Fruit fly (Drosophila melanogaster) whole organism, embryonic: ENCODE data around the gene CG9270.

Source experiments
- Abd-B ChIP-seq: fragments of 200-800 bp; sonication (Bioruptor generic); optimal IDR thresholded peaks from 2 replicates; lab custom pipeline; 2018; ENCODE audit warnings: missing biosample characterization, mild to moderate bottlenecking, missing genetic modification characterization, moderate library complexity
- CG10209 ChIP-seq: fragments of 200-800 bp; sonication (Bioruptor generic); optimal IDR thresholded peaks from 3 replicates; lab custom pipeline; 2017; ENCODE audit warnings: missing biosample characterization, mild to moderate bottlenecking, missing genetic modification characterization, missing genetic modification reagents
- CG1024 ChIP-seq: fragments of 200-800 bp; sonication (Bioruptor generic); IDR thresholded peaks from 2 replicates; pipeline ENCODE4 v1.3.6; 2022; ENCODE audit warnings: missing biosample characterization, missing genetic modification characterization
- CG11696 ChIP-seq: fragments of 200-800 bp; sonication (Bioruptor generic); IDR thresholded peaks from 2 replicates; pipeline ENCODE4 v1.3.6; 2022; ENCODE audit warnings: missing biosample characterization, missing genetic modification characterization
- CG12219 ChIP-seq: fragments of 200-800 bp; sonication (Bioruptor generic); optimal IDR thresholded peaks from 3 replicates; lab custom pipeline; 2018; ENCODE audit warnings: missing biosample characterization, mild to moderate bottlenecking, missing genetic modification characterization
- CG12391 ChIP-seq: fragments of 200-800 bp; sonication (Bioruptor generic); optimal IDR thresholded peaks from 3 replicates; lab custom pipeline; 2018; ENCODE audit warnings: missing biosample characterization, mild to moderate bottlenecking, missing genetic modification characterization, moderate library complexity
- CG12744 ChIP-seq: fragments of 200-800 bp; sonication (Bioruptor generic); optimal IDR thresholded peaks from 2 replicates; lab custom pipeline; 2016; ENCODE audit warnings: missing biosample characterization, missing genetic modification characterization
- CG13287 ChIP-seq: fragments of 200-800 bp; sonication (Bioruptor generic); IDR thresholded peaks from 2 replicates; pipeline ENCODE4 v1.3.6; 2022; ENCODE audit warnings: missing biosample characterization, missing genetic modification characterization; ENCODE audit not compliant: partially characterized antibody
- CG15514 ChIP-seq: fragments of 200-800 bp; sonication (Bioruptor generic); optimal IDR thresholded peaks from 3 replicates; lab custom pipeline; 2017; ENCODE audit warnings: missing biosample characterization, missing genetic modification characterization, mild to moderate bottlenecking, moderate library complexity, missing genetic modification reagents
- CG15601 ChIP-seq: fragments of 200-800 bp; sonication (Bioruptor generic); optimal IDR thresholded peaks from 3 replicates; lab custom pipeline; 2019; ENCODE audit warnings: missing biosample characterization, mild to moderate bottlenecking, missing genetic modification characterization, moderate library complexity
- CG17385 ChIP-seq: fragments of 200-800 bp; sonication (Bioruptor generic); optimal IDR thresholded peaks from 3 replicates; lab custom pipeline; 2018; ENCODE audit warnings: missing biosample characterization, mild to moderate bottlenecking, missing genetic modification characterization
- CG30403 ChIP-seq: fragments of 200-800 bp; sonication (Bioruptor generic); optimal IDR thresholded peaks from 3 replicates; lab custom pipeline; 2016; ENCODE audit warnings: missing biosample characterization, missing genetic modification characterization
- CG34422 ChIP-seq: fragments of 200-800 bp; sonication (Bioruptor generic); IDR thresholded peaks from 3 replicates; pipeline ENCODE4 v1.3.6; 2022; ENCODE audit warnings: missing biosample characterization, missing genetic modification characterization
- CG4424 ChIP-seq: fragments of 200-800 bp; sonication (Bioruptor generic); optimal IDR thresholded peaks from 3 replicates; lab custom pipeline; 2016; ENCODE audit warnings: missing biosample characterization, missing genetic modification characterization
- CG4820 ChIP-seq: fragments of 200-800 bp; sonication (Bioruptor generic); optimal IDR thresholded peaks from 3 replicates; lab custom pipeline; 2016; ENCODE audit warnings: missing biosample characterization, missing genetic modification characterization
- CG6654 ChIP-seq: fragments of 200-800 bp; sonication (Bioruptor generic); optimal IDR thresholded peaks from 2 replicates; lab custom pipeline; 2017; ENCODE audit warnings: missing biosample characterization, mild to moderate bottlenecking, missing genetic modification characterization
- CG7556 ChIP-seq: fragments of 200-800 bp; sonication (Bioruptor generic); optimal IDR thresholded peaks from 2 replicates; lab custom pipeline; 2017; ENCODE audit warnings: missing biosample characterization, mild to moderate bottlenecking, missing genetic modification characterization
- CG7745 ChIP-seq: fragments of 200-800 bp; sonication (Bioruptor generic); optimal IDR thresholded peaks from 2 replicates; lab custom pipeline; 2018; ENCODE audit warnings: missing biosample characterization, mild to moderate bottlenecking, missing genetic modification characterization, moderate library complexity
- CG8388 ChIP-seq: fragments of 200-800 bp; sonication (Bioruptor generic); optimal IDR thresholded peaks from 2 replicates; lab custom pipeline; 2019; ENCODE audit warnings: missing biosample characterization, mild to moderate bottlenecking, missing genetic modification characterization, moderate library complexity
- CG8765 ChIP-seq: fragments of 200-800 bp; sonication (Bioruptor generic); IDR thresholded peaks from 2 replicates; pipeline ENCODE4 v1.3.6; 2022; ENCODE audit warnings: missing biosample characterization, missing genetic modification characterization
- CG9817 ChIP-seq: fragments of 200-800 bp; sonication (Bioruptor generic); optimal IDR thresholded peaks from 2 replicates; lab custom pipeline; 2018; ENCODE audit warnings: missing biosample characterization, mild to moderate bottlenecking, missing genetic modification characterization, moderate library complexity
- D19A ChIP-seq: fragments of 200-800 bp; optimal IDR thresholded peaks from 3 replicates; lab custom pipeline; 2019; ENCODE audit warnings: missing biosample characterization, mild to moderate bottlenecking, missing genetic modification characterization, moderate library complexity
- D19B ChIP-seq: fragments of 200-800 bp; sonication (Bioruptor generic); optimal IDR thresholded peaks from 2 replicates; lab custom pipeline; 2017; ENCODE audit warnings: missing biosample characterization, mild to moderate bottlenecking, missing genetic modification characterization
- Fer3 ChIP-seq: fragments of 200-800 bp; sonication (Bioruptor generic); optimal IDR thresholded peaks from 2 replicates; lab custom pipeline; 2018; ENCODE audit warnings: missing biosample characterization, mild to moderate bottlenecking, missing genetic modification characterization, moderate library complexity
- GATAe ChIP-seq: fragments of 200-800 bp; sonication (Bioruptor generic); conservative IDR thresholded peaks from 2 replicates; pipeline ENCODE4 v1.3.6; 2022; ENCODE audit warnings: missing biosample characterization, missing genetic modification characterization
- Gug ChIP-seq: fragments of 200-800 bp; sonication (Bioruptor generic); IDR thresholded peaks from 4 replicates; pipeline ENCODE4 v1.3.6; 2022; ENCODE audit warnings: missing biosample characterization, missing genetic modification characterization
- HHEX ChIP-seq: fragments of 200-800 bp; sonication (Bioruptor generic); optimal IDR thresholded peaks from 3 replicates; lab custom pipeline; 2017; ENCODE audit warnings: missing biosample characterization, mild to moderate bottlenecking, missing genetic modification characterization, missing genetic modification reagents
- HLH3B ChIP-seq: fragments of 200-800 bp; sonication (Bioruptor generic); IDR thresholded peaks from 2 replicates; pipeline ENCODE4 v1.3.6; 2022; ENCODE audit warnings: missing biosample characterization, missing genetic modification characterization
- Hr39 ChIP-seq: fragments of >200 bp; optimal IDR thresholded peaks from 2 replicates; lab custom pipeline; 2017
- Lim3 ChIP-seq: fragments of 200-800 bp; sonication (Bioruptor generic); IDR thresholded peaks from 2 replicates; pipeline ENCODE4 v1.3.6; 2022; ENCODE audit warnings: missing biosample characterization, missing genetic modification characterization
- MTF-1 ChIP-seq: fragments of 200-800 bp; sonication (Bioruptor generic); optimal IDR thresholded peaks from 2 replicates; lab custom pipeline; 2018; ENCODE audit warnings: missing biosample characterization, mild to moderate bottlenecking, missing genetic modification characterization, borderline replicate concordance
- NfI ChIP-seq: fragments of 200-800 bp; sonication (Bioruptor generic); optimal IDR thresholded peaks from 3 replicates; lab custom pipeline; 2018; ENCODE audit warnings: missing biosample characterization, mild to moderate bottlenecking, missing genetic modification characterization, moderate library complexity
- Oli ChIP-seq: fragments of 200-800 bp; sonication (Bioruptor generic); optimal IDR thresholded peaks from 2 replicates; lab custom pipeline; 2018; ENCODE audit warnings: missing biosample characterization, mild to moderate bottlenecking, missing genetic modification characterization, moderate library complexity
- Scr ChIP-seq: fragments of 200-800 bp; sonication (Bioruptor generic); IDR thresholded peaks from 2 replicates; pipeline ENCODE4 v1.3.6; 2022; ENCODE audit warnings: missing biosample characterization, missing genetic modification characterization; ENCODE audit not compliant: partially characterized antibody
- Xrp1 ChIP-seq: fragments of 200-800 bp; sonication (Bioruptor generic); IDR thresholded peaks from 2 replicates; pipeline ENCODE4 v1.3.6; 2022; ENCODE audit warnings: missing biosample characterization, missing genetic modification characterization
- ara ChIP-seq: fragments of 200-800 bp; sonication (Bioruptor generic); IDR thresholded peaks from 2 replicates; pipeline ENCODE4 v1.3.6; 2022; ENCODE audit warnings: missing biosample characterization, missing genetic modification characterization
- cg ChIP-seq: fragments of 200-800 bp; sonication (Bioruptor generic); optimal IDR thresholded peaks from 3 replicates; lab custom pipeline; 2019; ENCODE audit warnings: missing biosample characterization, mild to moderate bottlenecking, missing genetic modification characterization, moderate library complexity
- crc ChIP-seq: fragments of 200-800 bp; sonication (Bioruptor generic); optimal IDR thresholded peaks from 2 replicates; lab custom pipeline; 2016; ENCODE audit warnings: missing biosample characterization, missing genetic modification characterization
- crp ChIP-seq, 2 experiments: fragments of 200-800 bp; sonication (Bioruptor generic); optimal IDR thresholded peaks; 2 replicates in 1 of 2; 3 replicates in 1 of 2; lab custom pipeline; 2017; ENCODE audit warnings: missing biosample characterization in 2 of 2, missing genetic modification characterization in 2 of 2, mild to moderate bottlenecking in 1 of 2, moderate library complexity in 1 of 2
- da ChIP-seq: fragments of 200-800 bp; sonication (Bioruptor generic); optimal IDR thresholded peaks from 2 replicates; lab custom pipeline; 2016; ENCODE audit warnings: missing biosample characterization, missing genetic modification characterization
- fru ChIP-seq: fragments of >200 bp; optimal IDR thresholded peaks from 2 replicates; lab custom pipeline; 2017
- ftz-f1 ChIP-seq: fragments of 200-800 bp; sonication (Bioruptor generic); optimal IDR thresholded peaks from 2 replicates; lab custom pipeline; 2016; ENCODE audit warnings: missing biosample characterization, missing genetic modification characterization
- gcm ChIP-seq: fragments of 200-800 bp; sonication (Bioruptor generic); optimal IDR thresholded peaks from 2 replicates; lab custom pipeline; 2019; ENCODE audit warnings: missing biosample characterization, mild to moderate bottlenecking, missing genetic modification characterization, moderate library complexity
- mld ChIP-seq: fragments of 200-800 bp; sonication (Bioruptor generic); IDR thresholded peaks from 3 replicates; pipeline ENCODE4 v1.3.6; 2022; ENCODE audit warnings: missing biosample characterization, missing genetic modification characterization; ENCODE audit not compliant: partially characterized antibody
- org-1 ChIP-seq: fragments of 200-800 bp; sonication (Bioruptor generic); optimal IDR thresholded peaks from 2 replicates; lab custom pipeline; 2017; ENCODE audit warnings: missing biosample characterization, missing genetic modification characterization
- ro ChIP-seq: fragments of 200-800 bp; sonication (Bioruptor generic); IDR thresholded peaks from 2 replicates; pipeline ENCODE4 v1.3.6; 2022; ENCODE audit warnings: missing biosample characterization, missing genetic modification characterization
- sna ChIP-seq: fragments of 200-800 bp; sonication (Bioruptor generic); IDR thresholded peaks from 2 replicates; pipeline ENCODE4 v1.3.6; 2022; ENCODE audit warnings: missing biosample characterization, missing genetic modification characterization; ENCODE audit not compliant: partially characterized antibody
- sob ChIP-seq: fragments of 200-800 bp; sonication (Bioruptor generic); IDR thresholded peaks from 2 replicates; pipeline ENCODE4 v1.3.6; 2022; ENCODE audit warnings: missing biosample characterization, missing genetic modification characterization
- toy ChIP-seq: fragments of 200-800 bp; sonication (Bioruptor generic); IDR thresholded peaks from 2 replicates; pipeline ENCODE4 v1.3.6; 2022; ENCODE audit warnings: missing biosample characterization, missing genetic modification characterization
- trem ChIP-seq: fragments of 200-800 bp; optimal IDR thresholded peaks from 3 replicates; lab custom pipeline; 2019; ENCODE audit warnings: missing biosample characterization, mild to moderate bottlenecking, missing genetic modification characterization, moderate library complexity
- unpg ChIP-seq: fragments of 200-800 bp; sonication (Bioruptor generic); optimal IDR thresholded peaks from 3 replicates; lab custom pipeline; 2018; ENCODE audit warnings: missing biosample characterization, mild to moderate bottlenecking, missing genetic modification characterization, moderate library complexity
- yki ChIP-seq: fragments of >200 bp; optimal IDR thresholded peaks from 3 replicates; lab custom pipeline; 2018

The CG9270 gene

dm6 chr2L:20944342-20944741 lies 10.4 kb upstream of the CG9270 start (continued):
- TF ChIP-seq CG7745 (no peak), CG10209 (GFP tag; lab: Kevin White, UChicago) (peak; percentile 25), CG1024 (GFP tag; lab: Robert Waterston, UW) (no peak), crp (GFP tag; optimal IDR thresholded peaks at IDR 0.05; lab: Kevin White, UChicago) (no peak), CG12744 (GFP tag; lab: Kevin White, UChicago) (no peak), unpg (peak; percentile 41), ftz-f1 (GFP tag; lab: Kevin White, UChicago) (no peak), sna (no peak), trem (tag; lab: Kevin White, UChicago) (peak; percentile 19), CG6654 (no peak), CG12219 (peak; percentile 4), Lim3 (GFP tag; lab: Robert Waterston, UW) (no peak), fru (no peak), CG34422 (GFP tag; lab: Robert Waterston, UW) (peak; percentile 25; the same call in 1 of the 3 replicates), Fer3 (tag; lab: Kevin White, UChicago) (no peak), CG30403 (GFP tag; lab: Kevin White, UChicago) (peak; percentile 34), CG9817 (tag; lab: Kevin White, UChicago) (no peak), ro (GFP tag; lab: Robert Waterston, UW) (no peak), Abd-B (GFP tag; lab: Kevin White, UChicago) (no peak), CG15514 (GFP tag; lab: Kevin White, UChicago) (no peak), CG7556 (GFP tag; lab: Kevin White, UChicago) (peak; percentile 42), D19A (tag; lab: Kevin White, UChicago) (peak; percentile 38), CG4424 (GFP tag; lab: Kevin White, UChicago) (peak; percentile 18), sob (no peak), CG8765 (GFP tag; lab: Robert Waterston, UW) (no peak), ara (GFP tag; lab: Robert Waterston, UW) (0 out of 2 replicates have a peak, but pooled peaks have one; percentile 24), CG12391 (peak; percentile 51), CG13287 (GFP tag; lab: Robert Waterston, UW) (no peak), yki (lab: Kevin White, UChicago) (no peak), Scr (GFP tag; lab: Robert Waterston, UW) (no peak), Oli (tag; lab: Kevin White, UChicago) (peak; percentile 37), Hr39 (lab: Kevin White, UChicago) (no peak), D19B (no peak), gcm (GFP tag; lab: Kevin White, UChicago) (peak; percentile 84), cg (no peak), Gug (GFP tag; lab: Robert Waterston, UW) (no peak), org-1 (GFP tag; lab: Kevin White, UChicago) (no peak), Xrp1 (GFP tag; lab: Robert Waterston, UW) (peak; percentile 69), CG17385 (peak; percentile 22), HHEX (no peak), toy (GFP tag; lab: Robert Waterston, UW) (no peak), crc (GFP tag; lab: Kevin White, UChicago) (no peak), CG4820 (peak; percentile 17), CG15601 (tag; lab: Kevin White, UChicago) (peak; percentile 45), GATAe (GFP tag; lab: Robert Waterston, UW) (no peak), da (GFP tag; lab: Kevin White, UChicago) (no peak), NfI (GFP tag; lab: Kevin White, UChicago) (peak; percentile 9), HLH3B (no peak), CG11696 (0 out of 2 replicates have a peak, but pooled peaks have one; percentile 20), MTF-1 (GFP tag; lab: Kevin White, UChicago) (no peak), CG8388 (GFP tag; lab: Kevin White, UChicago) (peak; percentile 32), mld (no peak)
